Fruit fly (Drosophila melanogaster) whole organism, embryonic: ENCODE data around the gene CG34303.
A peak's percentile ranks its signal among the peaks of the same experiment; 100 is the strongest.

Experiments used
- Aef1 ChIP-seq: fragments of 200-800 bp; sonication (Bioruptor generic); IDR thresholded peaks from 3 replicates; pipeline ENCODE4 v1.3.6; 2022; ENCODE audit warnings: missing biosample characterization, missing genetic modification characterization
- CG12219 ChIP-seq: fragments of 200-800 bp; sonication (Bioruptor generic); optimal IDR thresholded peaks from 3 replicates; lab custom pipeline; 2018; ENCODE audit warnings: missing biosample characterization, mild to moderate bottlenecking, missing genetic modification characterization
- CG14014 ChIP-seq: fragments of 200-800 bp; sonication (Bioruptor generic); IDR thresholded peaks from 2 replicates; pipeline ENCODE4 v1.3.6; 2022; ENCODE audit warnings: missing biosample characterization, missing genetic modification characterization
- CG17328 ChIP-seq: fragments of 200-800 bp; sonication (Bioruptor generic); IDR thresholded peaks from 2 replicates; pipeline ENCODE4 v1.3.6; 2022; ENCODE audit warnings: missing biosample characterization, missing genetic modification characterization
- CG30403 ChIP-seq: fragments of 200-800 bp; sonication (Bioruptor generic); optimal IDR thresholded peaks from 3 replicates; lab custom pipeline; 2016; ENCODE audit warnings: missing biosample characterization, missing genetic modification characterization
- CG3065 ChIP-seq: fragments of 200-800 bp; sonication (Bioruptor generic); optimal IDR thresholded peaks from 2 replicates; lab custom pipeline; 2016; ENCODE audit warnings: missing biosample characterization, missing genetic modification characterization
- CG31365 ChIP-seq: fragments of 200-800 bp; sonication (Bioruptor generic); optimal IDR thresholded peaks from 2 replicates; lab custom pipeline; 2018; ENCODE audit warnings: missing biosample characterization, mild to moderate bottlenecking, missing genetic modification characterization
- CG32767 ChIP-seq: fragments of 200-800 bp; sonication (Bioruptor generic); IDR thresholded peaks from 2 replicates; pipeline ENCODE4 v1.3.6; 2022; ENCODE audit warnings: missing biosample characterization, missing genetic modification characterization
- CG4730 ChIP-seq: fragments of 200-800 bp; sonication (Bioruptor generic); IDR thresholded peaks from 2 replicates; pipeline ENCODE4 v1.3.6; 2022; ENCODE audit warnings: missing biosample characterization, missing genetic modification characterization
- CG5245 ChIP-seq: fragments of 200-800 bp; sonication (Bioruptor generic); optimal IDR thresholded peaks from 3 replicates; lab custom pipeline; 2016; ENCODE audit warnings: missing biosample characterization, missing genetic modification characterization
- CG5953 ChIP-seq: fragments of 200-800 bp; sonication (Bioruptor generic); IDR thresholded peaks from 2 replicates; pipeline ENCODE4 v1.3.6; 2022; ENCODE audit warnings: missing biosample characterization, missing genetic modification characterization
- CG6689 ChIP-seq: fragments of 200-800 bp; sonication (Bioruptor generic); IDR thresholded peaks from 2 replicates; pipeline ENCODE4 v1.3.6; 2022; ENCODE audit warnings: missing biosample characterization, missing genetic modification characterization
- CG7357 ChIP-seq: fragments of 200-800 bp; sonication (Bioruptor generic); IDR thresholded peaks from 3 replicates; pipeline ENCODE4 v1.3.6; 2022; ENCODE audit warnings: missing biosample characterization, missing genetic modification characterization
- CG8089 ChIP-seq: fragments of 200-800 bp; sonication (Bioruptor generic); optimal IDR thresholded peaks from 3 replicates; lab custom pipeline; 2016; ENCODE audit warnings: missing biosample characterization, missing genetic modification characterization
- CG8388 ChIP-seq: fragments of 200-800 bp; sonication (Bioruptor generic); optimal IDR thresholded peaks from 2 replicates; lab custom pipeline; 2019; ENCODE audit warnings: missing biosample characterization, mild to moderate bottlenecking, missing genetic modification characterization, moderate library complexity
- CG9817 ChIP-seq: fragments of 200-800 bp; sonication (Bioruptor generic); optimal IDR thresholded peaks from 2 replicates; lab custom pipeline; 2018; ENCODE audit warnings: missing biosample characterization, mild to moderate bottlenecking, missing genetic modification characterization, moderate library complexity
- Camta ChIP-seq: fragments of 200-800 bp; sonication (Bioruptor generic); optimal IDR thresholded peaks from 2 replicates; lab custom pipeline; 2016; ENCODE audit warnings: missing biosample characterization, missing genetic modification characterization
- E2f2 ChIP-seq: fragments of 200-800 bp; sonication (Bioruptor generic); IDR thresholded peaks from 2 replicates; pipeline ENCODE4 v1.3.6; 2022; ENCODE audit warnings: missing biosample characterization, missing genetic modification characterization
- Fer1 ChIP-seq: fragments of 200-800 bp; sonication (Bioruptor generic); optimal IDR thresholded peaks from 2 replicates; lab custom pipeline; 2017; ENCODE audit warnings: missing biosample characterization, mild to moderate bottlenecking, missing genetic modification characterization
- HHEX ChIP-seq: fragments of 200-800 bp; sonication (Bioruptor generic); optimal IDR thresholded peaks from 3 replicates; lab custom pipeline; 2017; ENCODE audit warnings: missing biosample characterization, mild to moderate bottlenecking, missing genetic modification characterization, missing genetic modification reagents
- HLH3B ChIP-seq: fragments of 200-800 bp; sonication (Bioruptor generic); IDR thresholded peaks from 2 replicates; pipeline ENCODE4 v1.3.6; 2022; ENCODE audit warnings: missing biosample characterization, missing genetic modification characterization
- HmgZ ChIP-seq: fragments of 200-800 bp; sonication (Bioruptor generic); optimal IDR thresholded peaks from 2 replicates; lab custom pipeline; 2018; ENCODE audit warnings: missing biosample characterization, mild to moderate bottlenecking, missing genetic modification characterization
- Hmr ChIP-seq: fragments of 200-800 bp; sonication (Bioruptor generic); optimal IDR thresholded peaks from 3 replicates; lab custom pipeline; 2017; ENCODE audit warnings: mild to moderate bottlenecking, missing biosample characterization, missing genetic modification reagents, missing genetic modification characterization
- Hr39 ChIP-seq: fragments of >200 bp; optimal IDR thresholded peaks from 2 replicates; lab custom pipeline; 2017
- Kr ChIP-seq: fragments of 200-800 bp; sonication (Bioruptor generic); optimal IDR thresholded peaks from 2 replicates; lab custom pipeline; 2017; ENCODE audit warnings: missing biosample characterization, mild to moderate bottlenecking, missing genetic modification characterization
- MBD-R2 ChIP-seq: fragments of 200-800 bp; sonication (Bioruptor generic); IDR thresholded peaks from 2 replicates; pipeline ENCODE4 v1.3.6; 2022; ENCODE audit warnings: missing biosample characterization, missing genetic modification characterization
- Oaz ChIP-seq: fragments of 200-800 bp; sonication (Bioruptor generic); IDR thresholded peaks from 2 replicates; pipeline ENCODE4 v1.3.6; 2022; ENCODE audit warnings: missing biosample characterization, missing genetic modification characterization
- Oli ChIP-seq: fragments of 200-800 bp; sonication (Bioruptor generic); optimal IDR thresholded peaks from 2 replicates; lab custom pipeline; 2018; ENCODE audit warnings: missing biosample characterization, mild to moderate bottlenecking, missing genetic modification characterization, moderate library complexity
- Ptx1 ChIP-seq: fragments of 200-800 bp; sonication (Bioruptor generic); IDR thresholded peaks from 2 replicates; pipeline ENCODE4 v1.3.6; 2022; ENCODE audit warnings: missing biosample characterization, missing genetic modification characterization
- cas ChIP-seq: fragments of 200-800 bp; sonication (Bioruptor generic); IDR thresholded peaks from 2 replicates; pipeline ENCODE4 v1.3.6; 2022; ENCODE audit warnings: missing biosample characterization, missing genetic modification characterization
- ci ChIP-seq: fragments of 200-800 bp; sonication (Bioruptor generic); IDR thresholded peaks from 3 replicates; pipeline ENCODE4 v1.3.6; 2022; ENCODE audit warnings: missing biosample characterization, missing genetic modification characterization
- dimm ChIP-seq: fragments of 200-800 bp; sonication (Bioruptor generic); IDR thresholded peaks from 2 replicates; pipeline ENCODE4 v1.3.6; 2022; ENCODE audit warnings: missing biosample characterization, missing genetic modification characterization
- fd102C ChIP-seq: fragments of 200-800 bp; sonication (Bioruptor generic); optimal IDR thresholded peaks from 2 replicates; lab custom pipeline; 2018; ENCODE audit warnings: missing biosample characterization, mild to moderate bottlenecking, missing genetic modification characterization, moderate library complexity
- gcm ChIP-seq: fragments of 200-800 bp; sonication (Bioruptor generic); optimal IDR thresholded peaks from 2 replicates; lab custom pipeline; 2019; ENCODE audit warnings: missing biosample characterization, mild to moderate bottlenecking, missing genetic modification characterization, moderate library complexity
- grn ChIP-seq: fragments of 200-800 bp; sonication (Bioruptor generic); optimal IDR thresholded peaks from 3 replicates; lab custom pipeline; 2017; ENCODE audit warnings: missing biosample characterization, missing genetic modification characterization
- hkb ChIP-seq, 2 experiments: fragments of 200-800 bp in 1 of 2; fragments of >200 bp in 1 of 2; sonication (Bioruptor generic) in 1 of 2; IDR thresholded peaks in 1 of 2; optimal IDR thresholded peaks in 1 of 2; 2 replicates each; pipeline versions ENCODE4 v1.3.6 to Lab custom; 2017 to 2022; ENCODE audit warnings: missing biosample characterization in 1 of 2, missing genetic modification characterization in 1 of 2
- ind ChIP-seq: fragments of 200-800 bp; sonication (Bioruptor generic); optimal IDR thresholded peaks from 3 replicates; lab custom pipeline; 2016; ENCODE audit warnings: missing biosample characterization, missing genetic modification characterization
- insv ChIP-seq, 2 experiments: fragments of 200-800 bp; sonication (Bioruptor generic); optimal IDR thresholded peaks; 3 replicates each; lab custom pipeline; 2016 to 2018; ENCODE audit warnings: missing biosample characterization in 2 of 2, missing genetic modification characterization in 2 of 2
- onecut ChIP-seq: fragments of 200-800 bp; sonication (Bioruptor generic); IDR thresholded peaks from 2 replicates; pipeline ENCODE4 v1.3.6; 2022; ENCODE audit warnings: missing biosample characterization, missing genetic modification characterization
- pan ChIP-seq, 4 experiments: fragments of >200 bp in 3 of 4; fragments of 200-800 bp in 1 of 4; sonication (Bioruptor generic) in 1 of 4; optimal IDR thresholded peaks in 3 of 4; IDR thresholded peaks in 1 of 4; 2 replicates each; pipeline versions ENCODE4 v1.3.6 to Lab custom; 2017 to 2022; ENCODE audit warnings: missing biosample characterization in 2 of 4, missing genetic modification characterization in 2 of 4, mixed read lengths in 1 of 4
- pros ChIP-seq: fragments of 200-800 bp; sonication (Bioruptor generic); optimal IDR thresholded peaks from 3 replicates; lab custom pipeline; 2019; ENCODE audit warnings: missing biosample characterization, mild to moderate bottlenecking, missing genetic modification characterization, moderate library complexity
- ranshi ChIP-seq: fragments of 200-800 bp; sonication (Bioruptor generic); IDR thresholded peaks from 2 replicates; pipeline ENCODE4 v1.3.6; 2022; ENCODE audit warnings: missing biosample characterization, missing genetic modification characterization
- seq ChIP-seq: fragments of 200-800 bp; sonication (Bioruptor generic); IDR thresholded peaks from 2 replicates; pipeline ENCODE4 v1.3.6; 2022; ENCODE audit warnings: missing biosample characterization, missing genetic modification characterization
- sob ChIP-seq: fragments of 200-800 bp; sonication (Bioruptor generic); IDR thresholded peaks from 2 replicates; pipeline ENCODE4 v1.3.6; 2022; ENCODE audit warnings: missing biosample characterization, missing genetic modification characterization
- stc ChIP-seq: fragments of 200-800 bp; sonication (Bioruptor generic); IDR thresholded peaks from 2 replicates; pipeline ENCODE4 v1.3.6; 2022; ENCODE audit warnings: missing biosample characterization, missing genetic modification characterization
- stwl ChIP-seq: fragments of 200-800 bp; sonication (Bioruptor generic); optimal IDR thresholded peaks from 3 replicates; lab custom pipeline; 2018; ENCODE audit warnings: missing biosample characterization, mild to moderate bottlenecking, missing genetic modification characterization, moderate library complexity
- tgo ChIP-seq: fragments of 200-800 bp; sonication (Bioruptor generic); IDR thresholded peaks from 3 replicates; pipeline ENCODE4 v1.3.6; 2022; ENCODE audit warnings: missing biosample characterization, missing genetic modification characterization
- tio ChIP-seq: fragments of 200-800 bp; sonication (Bioruptor generic); optimal IDR thresholded peaks from 2 replicates; lab custom pipeline; 2017; ENCODE audit warnings: missing biosample characterization, missing genetic modification characterization, inconsistent platforms
- vvl ChIP-seq: fragments of 200-800 bp; sonication (Bioruptor generic); IDR thresholded peaks from 2 replicates; pipeline ENCODE4 v1.3.6; 2022; ENCODE audit warnings: missing biosample characterization, missing genetic modification characterization

CG34303 gene

DNA sequence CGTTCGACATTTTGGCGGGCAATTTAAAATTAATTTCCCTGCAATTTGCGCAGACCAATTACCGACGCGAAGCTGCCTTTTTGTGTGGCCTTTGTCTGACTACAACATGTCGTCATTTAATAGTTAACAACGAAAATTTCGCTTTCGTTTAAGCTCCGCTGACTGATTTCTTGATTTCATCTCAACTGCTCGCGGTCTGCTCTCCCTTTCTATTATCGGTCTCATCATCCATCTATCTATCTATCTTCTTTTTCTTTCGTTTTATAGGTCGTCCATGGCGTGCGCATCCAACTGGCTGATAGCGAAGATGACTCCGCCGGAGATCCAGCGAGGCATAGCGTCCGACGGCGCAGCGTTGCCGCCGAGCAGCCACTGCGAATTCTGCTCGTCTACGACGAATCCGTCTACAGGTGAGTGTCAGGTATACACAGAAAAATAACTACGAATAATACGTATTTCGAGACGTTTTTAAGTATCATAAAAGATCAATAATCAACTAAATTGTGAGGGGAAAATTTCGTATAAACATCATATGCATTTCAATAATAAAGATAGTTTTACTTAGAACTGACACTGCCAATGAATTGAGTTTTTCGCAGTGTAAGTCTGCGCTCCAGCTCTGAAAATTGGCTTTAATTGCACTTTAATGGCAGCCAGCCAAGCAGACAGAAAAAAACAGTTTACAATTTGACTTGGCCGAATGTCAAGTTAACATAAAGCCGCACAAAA lies 2.4 kb upstream of the CG34303 start (continued):
- TF ChIP-seq CG14014 (GFP tag; lab: Robert Waterston, UW) = peak; percentile 49; the same call in 1 of the 2 replicates
- peak; percentile 58 for TF ChIP-seq Oli
- 0 out of 3 replicates have a peak, but pooled peaks have one; percentile 67 for TF ChIP-seq ci (GFP tag; lab: Robert Waterston, UW)
- peak; percentile 33 for TF ChIP-seq Fer1 (GFP tag; lab: Kevin White, UChicago)
- no peak for TF ChIP-seq MBD-R2 (GFP tag; lab: Robert Waterston, UW)
- peak; percentile 22 for TF ChIP-seq CG8388
- no peak for TF ChIP-seq onecut (GFP tag; lab: Robert Waterston, UW)
- peak; percentile 34 for TF ChIP-seq HHEX (GFP tag; lab: Kevin White, UChicago)
- peak; percentile 6 for TF ChIP-seq CG5245 (GFP tag; lab: Kevin White, UChicago)
- no peak for TF ChIP-seq cas
- peak; percentile 67 for TF ChIP-seq Ptx1 (GFP tag; lab: Robert Waterston, UW)
- TF ChIP-seq Hr39 = no peak
- TF ChIP-seq CG30403 (GFP tag; lab: Kevin White, UChicago) = peak; percentile 48
- no peak for TF ChIP-seq hkb (optimal IDR thresholded peaks at IDR 0.05; lab: Kevin White, UChicago)
- peak; percentile 63 for TF ChIP-seq hkb (GFP tag; IDR thresholded peaks at IDR 0.05; lab: Robert Waterston, UW)
- 0 out of 2 replicates have a peak, but pooled peaks have one; percentile 9 for TF ChIP-seq dimm (GFP tag; lab: Robert Waterston, UW)
- TF ChIP-seq E2f2 (GFP tag; lab: Robert Waterston, UW) = 0 out of 2 replicates have a peak, but pooled peaks have one; percentile 14
- TF ChIP-seq pros (GFP tag; lab: Kevin White, UChicago) = no peak
- TF ChIP-seq CG32767 (GFP tag; lab: Robert Waterston, UW) = peak; percentile 15; the same call in 1 of the 2 replicates
- TF ChIP-seq CG3065 = no peak
- no peak for TF ChIP-seq insv (GFP tag; optimal IDR thresholded peaks at IDR 0.05; lab: Kevin White, UChicago)
- TF ChIP-seq CG12219 = peak; percentile 15
- no peak for TF ChIP-seq Kr
- TF ChIP-seq grn (GFP tag; lab: Kevin White, UChicago) = peak; percentile 23
- TF ChIP-seq CG7357 (GFP tag; lab: Robert Waterston, UW) = no peak
- TF ChIP-seq ind (GFP tag; lab: Kevin White, UChicago) = no peak
- peak; percentile 38; the same call in 2 of the 3 replicates for TF ChIP-seq tgo
- TF ChIP-seq gcm (GFP tag; lab: Kevin White, UChicago) = no peak
- peak; percentile 49; the same call in 1 of the 2 replicates for TF ChIP-seq CG5953
- TF ChIP-seq sob (GFP tag; lab: Robert Waterston, UW) = peak; percentile 48; the same call in 1 of the 2 replicates
- TF ChIP-seq HmgZ (tag; lab: Kevin White, UChicago) = no peak
- peak; percentile 19; the same call in 1 of the 2 replicates for TF ChIP-seq seq (GFP tag; lab: Robert Waterston, UW)
- TF ChIP-seq tio (GFP tag; lab: Kevin White, UChicago) = peak; percentile 3
- peak; percentile 16; the same call in 1 of the 2 replicates for TF ChIP-seq CG4730
- TF ChIP-seq Oaz (GFP tag; lab: Robert Waterston, UW) = peak; percentile 23; the same call in 1 of the 2 replicates
- peak; percentile 39; the same call in 1 of the 2 replicates for TF ChIP-seq HLH3B
- no peak for TF ChIP-seq Hmr (GFP tag; lab: Kevin White, UChicago)
- TF ChIP-seq pan (optimal IDR thresholded peaks at IDR 0.05; lab: Kevin White, UChicago) = no peak
- TF ChIP-seq pan (GFP tag; optimal IDR thresholded peaks at IDR 0.05 in 1 of 2, IDR thresholded peaks at IDR 0.05 in 1 of 2) = peak in 1 of 2 experiments; percentile 67
- TF ChIP-seq CG8089 = peak; percentile 16
- peak; percentile 24; the same call in 1 of the 2 replicates for TF ChIP-seq stc (GFP tag; lab: Robert Waterston, UW)
- peak; percentile 37; the same call in 1 of the 2 replicates for TF ChIP-seq ranshi
- no peak for TF ChIP-seq CG31365 (tag; lab: Kevin White, UChicago)
- TF ChIP-seq fd102C (GFP tag; lab: Kevin White, UChicago) = no peak
- peak; percentile 48 for TF ChIP-seq CG6689 (GFP tag; lab: Robert Waterston, UW)
- peak; percentile 33; the same call in 1 of the 3 replicates for TF ChIP-seq Aef1
- peak; percentile 65 for TF ChIP-seq CG17328 (GFP tag; lab: Robert Waterston, UW)
- TF ChIP-seq Camta (GFP tag; lab: Kevin White, UChicago) = peak; percentile 5
- peak; percentile 22; the same call in 1 of the 2 replicates for TF ChIP-seq vvl (GFP tag; lab: Robert Waterston, UW)
- no peak for TF ChIP-seq CG9817
- no peak for TF ChIP-seq stwl (tag; lab: Kevin White, UChicago)
